Fruit fly (Drosophila melanogaster) whole organism, embryonic: ENCODE results near the gene Tis11.

Experiments used
- Atf6 ChIP-seq: fragments of 200-800 bp; sonication (Bioruptor generic); IDR thresholded peaks from 2 replicates; pipeline ENCODE4 v1.3.6; 2022; ENCODE audit warnings: missing biosample characterization, missing genetic modification characterization
- Bdp1 ChIP-seq: fragments of 200-800 bp; sonication (Bioruptor generic); optimal IDR thresholded peaks from 3 replicates; lab custom pipeline; 2016; ENCODE audit warnings: missing biosample characterization, missing genetic modification characterization
- CG1024 ChIP-seq: fragments of 200-800 bp; sonication (Bioruptor generic); IDR thresholded peaks from 2 replicates; pipeline ENCODE4 v1.3.6; 2022; ENCODE audit warnings: missing biosample characterization, missing genetic modification characterization
- CG10274 ChIP-seq: fragments of 200-800 bp; sonication (Bioruptor generic); optimal IDR thresholded peaks from 3 replicates; lab custom pipeline; 2017; ENCODE audit warnings: missing biosample characterization, mild to moderate bottlenecking, missing genetic modification characterization
- CG10462 ChIP-seq: fragments of 200-800 bp; sonication (Bioruptor generic); optimal IDR thresholded peaks from 2 replicates; lab custom pipeline; 2016; ENCODE audit warnings: missing biosample characterization, missing genetic modification characterization
- CG11695 ChIP-seq: fragments of 200-800 bp; sonication (Bioruptor generic); IDR thresholded peaks from 3 replicates; pipeline ENCODE4 v1.3.6; 2022; ENCODE audit warnings: missing biosample characterization, missing genetic modification characterization
- CG12155 ChIP-seq: fragments of 200-800 bp; sonication (Bioruptor generic); optimal IDR thresholded peaks from 3 replicates; lab custom pipeline; 2016; ENCODE audit warnings: missing biosample characterization, missing genetic modification characterization
- CG13123 ChIP-seq: fragments of 200-800 bp; sonication (Bioruptor generic); optimal IDR thresholded peaks from 2 replicates; lab custom pipeline; 2016; ENCODE audit warnings: missing biosample characterization, missing genetic modification characterization
- CG14667 ChIP-seq: fragments of 200-800 bp; sonication (Bioruptor generic); IDR thresholded peaks from 2 replicates; pipeline ENCODE4 v1.3.6; 2022; ENCODE audit warnings: missing biosample characterization, missing genetic modification characterization
- CG14965 ChIP-seq: fragments of 200-800 bp; sonication (Bioruptor generic); optimal IDR thresholded peaks from 2 replicates; lab custom pipeline; 2016; ENCODE audit warnings: missing biosample characterization, missing genetic modification characterization, borderline replicate concordance
- CG15696 ChIP-seq: fragments of 200-800 bp; sonication (Bioruptor generic); optimal IDR thresholded peaks from 2 replicates; lab custom pipeline; 2019; ENCODE audit warnings: missing biosample characterization, mild to moderate bottlenecking, missing genetic modification characterization, moderate library complexity
- CG17612 ChIP-seq: fragments of 200-800 bp; sonication (Bioruptor generic); IDR thresholded peaks from 2 replicates; pipeline ENCODE4 v1.3.6; 2022; ENCODE audit warnings: missing biosample characterization, missing genetic modification characterization
- CG18599 ChIP-seq: fragments of 200-800 bp; sonication (Bioruptor generic); optimal IDR thresholded peaks from 3 replicates; lab custom pipeline; 2017; ENCODE audit warnings: missing biosample characterization, missing genetic modification characterization, mild to moderate bottlenecking, moderate library complexity, missing genetic modification reagents
- CG2129 ChIP-seq: fragments of 200-800 bp; sonication (Bioruptor generic); IDR thresholded peaks from 2 replicates; pipeline ENCODE4 v1.3.6; 2022; ENCODE audit warnings: missing biosample characterization, missing genetic modification characterization; ENCODE audit not compliant: partially characterized antibody
- CG2678 ChIP-seq: fragments of 200-800 bp; sonication (Bioruptor generic); optimal IDR thresholded peaks from 3 replicates; lab custom pipeline; 2019; ENCODE audit warnings: missing biosample characterization, mild to moderate bottlenecking, missing genetic modification characterization, moderate library complexity
- CG32532 ChIP-seq: fragments of 200-800 bp; sonication (Bioruptor generic); IDR thresholded peaks from 2 replicates; pipeline ENCODE4 v1.3.6; 2022; ENCODE audit warnings: missing biosample characterization, missing genetic modification characterization
- CG43689 ChIP-seq: fragments of 200-800 bp; sonication (Bioruptor generic); IDR thresholded peaks from 2 replicates; pipeline ENCODE4 v1.3.6; 2022; ENCODE audit warnings: missing biosample characterization, missing genetic modification characterization
- CG5953 ChIP-seq: fragments of 200-800 bp; sonication (Bioruptor generic); IDR thresholded peaks from 2 replicates; pipeline ENCODE4 v1.3.6; 2022; ENCODE audit warnings: missing biosample characterization, missing genetic modification characterization
- CG6854 ChIP-seq: fragments of 200-800 bp; sonication (Bioruptor generic); optimal IDR thresholded peaks from 3 replicates; lab custom pipeline; 2017; ENCODE audit warnings: missing biosample characterization, mild to moderate bottlenecking, missing genetic modification characterization
- CG8924 ChIP-seq: fragments of 200-800 bp; optimal IDR thresholded peaks from 3 replicates; lab custom pipeline; 2019; ENCODE audit warnings: missing biosample characterization, mild to moderate bottlenecking, missing genetic modification characterization, moderate library complexity
- CkIIα-i1 ChIP-seq: fragments of 200-800 bp; sonication (Bioruptor generic); IDR thresholded peaks from 2 replicates; pipeline ENCODE4 v1.3.6; 2022; ENCODE audit warnings: missing biosample characterization, missing genetic modification characterization
- Dip2 ChIP-seq: fragments of 200-800 bp; sonication (Bioruptor generic); IDR thresholded peaks from 2 replicates; pipeline ENCODE4 v1.3.6; 2022; ENCODE audit warnings: missing biosample characterization, missing genetic modification characterization
- Doc3 ChIP-seq: fragments of 200-800 bp; sonication (Bioruptor generic); IDR thresholded peaks from 3 replicates; pipeline ENCODE4 v1.3.6; 2022; ENCODE audit warnings: missing biosample characterization, missing genetic modification characterization; ENCODE audit not compliant: partially characterized antibody
- Dp ChIP-seq: fragments of 200-800 bp; sonication (Bioruptor generic); optimal IDR thresholded peaks from 2 replicates; lab custom pipeline; 2018; ENCODE audit warnings: missing biosample characterization, mild to moderate bottlenecking, missing genetic modification characterization, moderate library complexity
- Fer2 ChIP-seq: fragments of 200-800 bp; sonication (Bioruptor generic); optimal IDR thresholded peaks from 2 replicates; lab custom pipeline; 2018; ENCODE audit warnings: missing biosample characterization, mild to moderate bottlenecking, missing genetic modification characterization, moderate library complexity
- Gug ChIP-seq: fragments of 200-800 bp; sonication (Bioruptor generic); IDR thresholded peaks from 4 replicates; pipeline ENCODE4 v1.3.6; 2022; ENCODE audit warnings: missing biosample characterization, missing genetic modification characterization
- Hsf ChIP-seq: fragments of 200-800 bp; sonication (Bioruptor generic); optimal IDR thresholded peaks from 3 replicates; lab custom pipeline; 2016; ENCODE audit warnings: missing biosample characterization, missing genetic modification characterization
- Nf-YB ChIP-seq: fragments of 200-800 bp; sonication (Bioruptor generic); optimal IDR thresholded peaks from 3 replicates; lab custom pipeline; 2019; ENCODE audit warnings: missing biosample characterization, mild to moderate bottlenecking, missing genetic modification characterization, moderate library complexity
- Trl ChIP-seq, 3 experiments: fragments of >200 bp in 2 of 3; fragments of 200-800 bp in 1 of 3; sonication (Bioruptor generic) in 1 of 3; optimal IDR thresholded peaks; 2 replicates in 1 of 3; 3 replicates in 2 of 3; lab custom pipeline; 2016 to 2017; ENCODE audit warnings: missing biosample characterization in 1 of 3, missing genetic modification characterization in 1 of 3
- amos ChIP-seq: fragments of 200-800 bp; sonication (Bioruptor generic); IDR thresholded peaks from 2 replicates; pipeline ENCODE4 v1.3.6; 2022; ENCODE audit warnings: missing biosample characterization, missing genetic modification characterization; ENCODE audit not compliant: partially characterized antibody
- crol ChIP-seq: fragments of 200-800 bp; sonication (Bioruptor generic); IDR thresholded peaks from 2 replicates; pipeline ENCODE4 v1.3.6; 2022; ENCODE audit warnings: missing biosample characterization, missing genetic modification characterization
- danr ChIP-seq: fragments of 200-800 bp; sonication (Bioruptor generic); IDR thresholded peaks from 2 replicates; pipeline ENCODE4 v1.3.6; 2022; ENCODE audit warnings: missing biosample characterization, missing genetic modification characterization
- disco-r ChIP-seq: fragments of 200-800 bp; sonication (Bioruptor generic); optimal IDR thresholded peaks from 2 replicates; lab custom pipeline; 2016; ENCODE audit warnings: missing biosample characterization, missing genetic modification characterization
- emc ChIP-seq: fragments of 200-800 bp; sonication (Bioruptor generic); optimal IDR thresholded peaks from 2 replicates; lab custom pipeline; 2016; ENCODE audit warnings: missing biosample characterization, missing genetic modification characterization
- en ChIP-seq: fragments of 200-800 bp; sonication (Bioruptor generic); optimal IDR thresholded peaks from 2 replicates; lab custom pipeline; 2016; ENCODE audit warnings: missing biosample characterization, missing genetic modification characterization
- ewg ChIP-seq: fragments of 200-800 bp; sonication (Bioruptor generic); optimal IDR thresholded peaks from 3 replicates; lab custom pipeline; 2017; ENCODE audit warnings: mild to moderate bottlenecking, missing biosample characterization, missing genetic modification reagents, missing genetic modification characterization
- exex ChIP-seq: fragments of 200-800 bp; sonication (Bioruptor generic); optimal IDR thresholded peaks from 4 replicates; lab custom pipeline; 2018; ENCODE audit warnings: missing biosample characterization, mild to moderate bottlenecking, missing genetic modification characterization, moderate library complexity
- fd102C ChIP-seq: fragments of 200-800 bp; sonication (Bioruptor generic); optimal IDR thresholded peaks from 2 replicates; lab custom pipeline; 2018; ENCODE audit warnings: missing biosample characterization, mild to moderate bottlenecking, missing genetic modification characterization, moderate library complexity
- h ChIP-seq: fragments of >200 bp; optimal IDR thresholded peaks from 2 replicates; lab custom pipeline; 2017
- ham ChIP-seq: fragments of 200-800 bp; sonication (Bioruptor generic); IDR thresholded peaks from 2 replicates; pipeline ENCODE4 v1.3.6; 2022; ENCODE audit warnings: missing biosample characterization, missing genetic modification characterization
- kay ChIP-seq: fragments of 200-800 bp; sonication (Bioruptor generic); optimal IDR thresholded peaks from 2 replicates; lab custom pipeline; 2016; ENCODE audit warnings: missing biosample characterization, missing genetic modification characterization
- lmd ChIP-seq: fragments of 200-800 bp; sonication (Bioruptor generic); IDR thresholded peaks from 2 replicates; pipeline ENCODE4 v1.3.6; 2022; ENCODE audit warnings: missing biosample characterization, missing genetic modification characterization
- nerfin-2 ChIP-seq: fragments of 200-800 bp; sonication (Bioruptor generic); IDR thresholded peaks from 2 replicates; pipeline ENCODE4 v1.3.6; 2022; ENCODE audit warnings: missing biosample characterization, missing genetic modification characterization; ENCODE audit not compliant: partially characterized antibody
- p53 ChIP-seq: fragments of 200-800 bp; sonication (Bioruptor generic); optimal IDR thresholded peaks from 2 replicates; lab custom pipeline; 2016; ENCODE audit warnings: missing biosample characterization, missing genetic modification characterization
- pnt ChIP-seq: fragments of 200-800 bp; sonication (Bioruptor generic); optimal IDR thresholded peaks from 3 replicates; lab custom pipeline; 2016; ENCODE audit warnings: missing biosample characterization, missing genetic modification characterization
- row ChIP-seq: fragments of 200-800 bp; sonication (Bioruptor generic); IDR thresholded peaks from 3 replicates; pipeline ENCODE4 v1.3.6; 2022; ENCODE audit warnings: missing biosample characterization, missing genetic modification characterization
- shn ChIP-seq: fragments of 200-800 bp; sonication (Bioruptor generic); optimal IDR thresholded peaks from 3 replicates; lab custom pipeline; 2016; ENCODE audit warnings: missing biosample characterization, missing genetic modification characterization
- tio ChIP-seq: fragments of 200-800 bp; sonication (Bioruptor generic); optimal IDR thresholded peaks from 2 replicates; lab custom pipeline; 2017; ENCODE audit warnings: missing biosample characterization, missing genetic modification characterization, inconsistent platforms
- tll ChIP-seq, 2 experiments: fragments of 200-800 bp in 1 of 2; fragments of >200 bp in 1 of 2; sonication (Bioruptor generic) in 1 of 2; optimal IDR thresholded peaks; 2 replicates each; lab custom pipeline; 2017 to 2019; ENCODE audit warnings: missing biosample characterization in 2 of 2, missing genetic modification characterization in 2 of 2, mild to moderate bottlenecking in 1 of 2, moderate library complexity in 1 of 2
- ttk ChIP-seq: fragments of 200-800 bp; sonication (Bioruptor generic); IDR thresholded peaks from 2 replicates; pipeline ENCODE4 v2.1.2; 2022; ENCODE audit warnings: missing biosample characterization, missing genetic modification characterization
- usp ChIP-seq: fragments of >200 bp; optimal IDR thresholded peaks from 2 replicates; lab custom pipeline; 2017; ENCODE audit warnings: missing biosample characterization, missing genetic modification characterization

The Tis11 gene

DNA sequence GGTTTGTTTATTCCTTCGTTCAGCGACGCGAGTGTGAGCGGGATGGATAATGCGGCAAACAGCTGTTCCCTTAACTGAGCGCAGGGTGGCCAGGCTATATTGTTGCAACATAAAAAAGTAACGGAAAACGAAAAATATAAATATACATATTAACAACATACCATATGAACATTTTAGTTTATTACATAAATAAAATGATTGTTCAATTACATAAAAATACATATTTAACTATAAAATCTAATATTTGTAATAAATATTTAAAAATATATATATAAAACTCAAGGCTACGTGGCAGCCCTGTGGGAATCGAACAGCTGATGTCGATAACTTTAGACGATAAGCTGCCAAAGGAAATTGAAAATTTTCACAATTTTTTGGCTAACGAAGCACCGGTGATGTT, 29.7 kb upstream of the Tis11 start, which contains the start of the genes Aven and CG2540 (continued):
- no peak for TF ChIP-seq disco-r (GFP tag; lab: Kevin White, UChicago)
- no peak for TF ChIP-seq CkIIα-i1 (GFP tag; lab: Robert Waterston, UW)
- TF ChIP-seq Hsf (GFP tag; lab: Kevin White, UChicago), result no peak
- peak; percentile 81 for TF ChIP-seq CG6854
- TF ChIP-seq CG10462, result peak; percentile 37
- TF ChIP-seq usp, result no peak
- peak; percentile 4 for TF ChIP-seq Dp (GFP tag; lab: Kevin White, UChicago)
- no peak for TF ChIP-seq CG43689
- no peak for TF ChIP-seq emc (GFP tag; lab: Kevin White, UChicago)
- TF ChIP-seq en, result no peak
- no peak for TF ChIP-seq fd102C (GFP tag; lab: Kevin White, UChicago)
- TF ChIP-seq Atf6 (GFP tag; lab: Robert Waterston, UW), result peak; percentile 32; the same call in 1 of the 2 replicates
- TF ChIP-seq h (lab: Kevin White, UChicago), result no peak
- no peak for TF ChIP-seq amos
- TF ChIP-seq crol (GFP tag; lab: Robert Waterston, UW), result no peak
- TF ChIP-seq CG8924 (tag; lab: Kevin White, UChicago), result peak; percentile 91
- TF ChIP-seq CG32532 (GFP tag; lab: Robert Waterston, UW), result peak; percentile 80
- TF ChIP-seq Bdp1 (GFP tag; lab: Kevin White, UChicago), result no peak
- peak; percentile 74 for TF ChIP-seq CG12155 (GFP tag; lab: Kevin White, UChicago)
- peak; percentile 61 for TF ChIP-seq lmd (GFP tag; lab: Robert Waterston, UW)
- peak; percentile 32 for TF ChIP-seq tio (GFP tag; lab: Kevin White, UChicago)
- TF ChIP-seq CG14667 (GFP tag; lab: Robert Waterston, UW), result peak; percentile 42; the same call in 1 of the 2 replicates
- TF ChIP-seq Dip2 (GFP tag; lab: Robert Waterston, UW), result no peak
- TF ChIP-seq CG15696, result peak; percentile 89
- TF ChIP-seq row (GFP tag; lab: Robert Waterston, UW), result peak; percentile 90
- peak; percentile 92 for TF ChIP-seq CG2678 (tag; lab: Kevin White, UChicago)
- no peak for TF ChIP-seq nerfin-2 (GFP tag; lab: Robert Waterston, UW)
- TF ChIP-seq Doc3 (GFP tag; lab: Robert Waterston, UW), result no peak
- no peak for TF ChIP-seq CG1024 (GFP tag; lab: Robert Waterston, UW)
- TF ChIP-seq CG17612 (GFP tag; lab: Robert Waterston, UW), result no peak
- TF ChIP-seq CG2129, result no peak
- TF ChIP-seq ewg, result peak; percentile 61
- TF ChIP-seq p53 (GFP tag; lab: Kevin White, UChicago), result no peak
- TF ChIP-seq CG5953 (GFP tag; lab: Robert Waterston, UW), result no peak
- peak; percentile 92 for TF ChIP-seq CG18599 (GFP tag; lab: Kevin White, UChicago)
- TF ChIP-seq Nf-YB (GFP tag; lab: Kevin White, UChicago), result peak; percentile 72
- 0 out of 4 replicates have a peak, but pooled peaks have one; percentile 8 for TF ChIP-seq Gug (GFP tag; lab: Robert Waterston, UW)
- peak; percentile 28 for TF ChIP-seq CG13123 (GFP tag; lab: Kevin White, UChicago)
- TF ChIP-seq exex (tag; lab: Kevin White, UChicago), result peak; percentile 76
- no peak for TF ChIP-seq pnt
- no peak for TF ChIP-seq Trl (optimal IDR thresholded peaks at IDR 0.05; lab: Kevin White, UChicago)
- no peak for TF ChIP-seq Trl (GFP tag; optimal IDR thresholded peaks at IDR 0.05; lab: Kevin White, UChicago)
- peak; percentile 79 for TF ChIP-seq CG11695
- TF ChIP-seq Fer2 (tag; lab: Kevin White, UChicago), result peak; percentile 79
- peak; percentile 3 for TF ChIP-seq kay
- no peak for TF ChIP-seq CG14965 (GFP tag; lab: Kevin White, UChicago)
- peak in 1 of 2 experiments; percentile 28 for TF ChIP-seq tll (GFP tag; optimal IDR thresholded peaks at IDR 0.05; lab: Kevin White, UChicago)
- TF ChIP-seq ham, result no peak
- peak; percentile 23; the same call in 1 of the 2 replicates for TF ChIP-seq danr (GFP tag; lab: Robert Waterston, UW)
- TF ChIP-seq CG10274 (GFP tag; lab: Kevin White, UChicago), result peak; percentile 35
- no peak for TF ChIP-seq shn
- TF ChIP-seq ttk (GFP tag; lab: Robert Waterston, UW), result peak; percentile 37; the same call in 1 of the 2 replicates
